Fruit fly (Drosophila melanogaster): Measurements from ENCODE around the gene tzn.

The tzn gene

DNA sequence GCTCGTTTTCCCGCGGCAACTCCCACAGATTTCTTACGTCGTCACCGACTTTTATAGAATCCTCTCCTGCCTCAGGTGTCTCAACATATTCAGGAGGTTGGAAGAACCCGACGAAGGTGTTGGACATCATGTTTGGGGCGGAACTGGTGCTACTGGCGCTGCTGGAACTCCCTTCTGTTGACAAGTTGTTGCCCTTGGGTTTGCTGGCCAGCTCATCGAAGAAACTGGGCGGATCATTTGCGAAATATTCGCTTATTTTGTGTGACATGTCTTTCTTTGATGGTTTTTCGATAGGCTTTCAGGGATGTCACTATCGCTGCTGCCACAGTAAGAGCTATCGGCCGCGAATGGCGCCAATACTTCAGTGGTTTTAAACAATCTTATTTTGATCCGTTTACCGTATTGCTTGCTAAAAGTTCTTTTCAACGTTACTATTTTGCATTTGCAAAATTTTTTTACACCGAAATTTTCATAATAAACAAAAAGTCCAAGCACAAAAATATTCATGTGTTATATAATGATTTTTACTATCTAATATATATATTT is 10.5 kb upstream of the tzn start, which contains the start of gene CG11396 (continued):
- TF ChIP-seq hb (GFP tag; IDR thresholded peaks at IDR 0.05; ENCODE audit: partially characterized antibody) = peak; percentile 86
- no peak for TF ChIP-seq Awh (GFP tag; IDR thresholded peaks at IDR 0.05)
- TF ChIP-seq CG12155 (GFP tag; optimal IDR thresholded peaks at IDR 0.05) = no peak
- no peak for TF ChIP-seq org-1 (GFP tag; optimal IDR thresholded peaks at IDR 0.05)
- TF ChIP-seq CG1603 (tag; optimal IDR thresholded peaks at IDR 0.05) = peak; percentile 46
- TF ChIP-seq CG8765 (GFP tag; IDR thresholded peaks at IDR 0.05) = no peak
- peak; percentile 39 for TF ChIP-seq CG14710 (tag; optimal IDR thresholded peaks at IDR 0.05)
- TF ChIP-seq seq (GFP tag; IDR thresholded peaks at IDR 0.05) = no peak
- no peak for TF ChIP-seq ara (GFP tag; IDR thresholded peaks at IDR 0.05)
- peak; percentile 45; the same call in 2 of the 3 replicates for TF ChIP-seq row (GFP tag; IDR thresholded peaks at IDR 0.05)
- TF ChIP-seq Antp (GFP tag; optimal IDR thresholded peaks at IDR 0.05) = no peak
- peak in 1 of 2 experiments; percentile 68 for TF ChIP-seq Pdp1 (GFP tag; optimal IDR thresholded peaks at IDR 0.05)
- TF ChIP-seq CG3163 (GFP tag; optimal IDR thresholded peaks at IDR 0.05) = no peak
- no peak for TF ChIP-seq C15 (GFP tag; IDR thresholded peaks at IDR 0.05)
- no peak for TF ChIP-seq repo (GFP tag; optimal IDR thresholded peaks at IDR 0.05)
- peak; percentile 97 for TF ChIP-seq chinmo (GFP tag; IDR thresholded peaks at IDR 0.05; ENCODE audit: partially characterized antibody)
- TF ChIP-seq unc-4 (GFP tag; IDR thresholded peaks at IDR 0.05; ENCODE audit: partially characterized antibody) = peak; percentile 96
- TF ChIP-seq trem (tag; optimal IDR thresholded peaks at IDR 0.05) = peak; percentile 40
- TF ChIP-seq sob (GFP tag; IDR thresholded peaks at IDR 0.05) = no peak
- no peak for TF ChIP-seq CG8478 (optimal IDR thresholded peaks at IDR 0.05)
- TF ChIP-seq Fer1 (GFP tag; optimal IDR thresholded peaks at IDR 0.05) = peak; percentile 13
- no peak for TF ChIP-seq cas (GFP tag; IDR thresholded peaks at IDR 0.05)
- TF ChIP-seq ewg (GFP tag; optimal IDR thresholded peaks at IDR 0.05) = no peak
- peak; percentile 95 for TF ChIP-seq Scr (GFP tag; IDR thresholded peaks at IDR 0.05; ENCODE audit: partially characterized antibody)
- no peak for TF ChIP-seq Hand (GFP tag; optimal IDR thresholded peaks at IDR 0.05)
- peak; percentile 95 for TF ChIP-seq Opbp (GFP tag; IDR thresholded peaks at IDR 0.05; ENCODE audit: partially characterized antibody)
- TF ChIP-seq CG18011 (GFP tag; optimal IDR thresholded peaks at IDR 0.05) = no peak
- no peak for TF ChIP-seq CHES-1-like (GFP tag; optimal IDR thresholded peaks at IDR 0.05)
- no peak for TF ChIP-seq CG10274 (GFP tag; optimal IDR thresholded peaks at IDR 0.05)
- no peak for TF ChIP-seq ems (GFP tag; optimal IDR thresholded peaks at IDR 0.05)
- TF ChIP-seq Bgb (GFP tag; IDR thresholded peaks at IDR 0.05; ENCODE audit: partially characterized antibody) = peak; percentile 97
- no peak for TF ChIP-seq NfI (GFP tag; optimal IDR thresholded peaks at IDR 0.05)
- no peak for TF ChIP-seq danr (GFP tag; IDR thresholded peaks at IDR 0.05)
- TF ChIP-seq btn (GFP tag; optimal IDR thresholded peaks at IDR 0.05) = no peak
- TF ChIP-seq sens (GFP tag) = peak; percentile 52
- peak; percentile 88 for TF ChIP-seq HLH4C (GFP tag; IDR thresholded peaks at IDR 0.05; ENCODE audit: partially characterized antibody)
- peak; percentile 75 for TF ChIP-seq pzg (GFP tag; optimal IDR thresholded peaks at IDR 0.05)
- no peak for TF ChIP-seq Fer3 (tag; optimal IDR thresholded peaks at IDR 0.05)
- TF ChIP-seq tap (tag; optimal IDR thresholded peaks at IDR 0.05) = no peak
- 0 out of 3 replicates have a peak, but pooled peaks have one; percentile 16 for TF ChIP-seq ci (GFP tag; IDR thresholded peaks at IDR 0.05)
- TF ChIP-seq B-H2 (GFP tag; optimal IDR thresholded peaks at IDR 0.05) = no peak
- peak; percentile 80 for TF ChIP-seq Dref (GFP tag; IDR thresholded peaks at IDR 0.05)
- peak; percentile 90 for TF ChIP-seq BEAF-32 (GFP tag; optimal IDR thresholded peaks at IDR 0.05)
- no peak for TF ChIP-seq vfl (GFP tag; optimal IDR thresholded peaks at IDR 0.05)
- TF ChIP-seq CG4617 (GFP tag; optimal IDR thresholded peaks at IDR 0.05; ENCODE audit: borderline replicate concordance) = peak; percentile 33
- peak; percentile 95 for TF ChIP-seq ato (GFP tag; IDR thresholded peaks at IDR 0.05; ENCODE audit: partially characterized antibody)
- TF ChIP-seq CTCF (GFP tag; optimal IDR thresholded peaks at IDR 0.05) = no peak
- TF ChIP-seq CG13287 (GFP tag; IDR thresholded peaks at IDR 0.05; ENCODE audit: partially characterized antibody) = peak; percentile 97
- no peak for TF ChIP-seq dmrt11E (tag; optimal IDR thresholded peaks at IDR 0.05)
- no peak for TF ChIP-seq CG1647 (GFP tag; optimal IDR thresholded peaks at IDR 0.05)
